Worm (Caenorhabditis elegans) whole organism, L4 larva: Measurements from ENCODE around the gene afmd-1.

Experiments
- F49E8.2 ChIP-seq: sonication (generic microtip); optimal IDR thresholded peaks from 2 replicates; lab custom pipeline; 2016; ENCODE audit warnings: missing compliant biosample characterization, mild to moderate bottlenecking, missing genetic modification characterization, borderline replicate concordance
- ceh-28 ChIP-seq: fragments of 150-350 bp; optimal IDR thresholded peaks from 2 replicates; lab custom pipeline; 2014; ENCODE audit warnings: missing biosample characterization, missing genetic modification reagents, missing genetic modification characterization
- ceh-62 ChIP-seq: sonication (generic microtip); optimal IDR thresholded peaks from 2 replicates; lab custom pipeline; 2017; ENCODE audit warnings: missing biosample characterization, missing genetic modification characterization
- daf-16 ChIP-seq, 3 experiments: sonication (generic microtip); optimal IDR thresholded peaks; 2 replicates each; lab custom pipeline; 2016 to 2017; ENCODE audit warnings: missing genetic modification characterization in 3 of 3, missing genetic modification reagents in 3 of 3, mild to moderate bottlenecking in 2 of 3, missing compliant biosample characterization in 2 of 3, missing biosample characterization in 1 of 3, moderate library complexity in 1 of 3
- dpl-1 ChIP-seq: fragments of 150-350 bp; optimal IDR thresholded peaks from 2 replicates; lab custom pipeline; 2014; ENCODE audit warnings: missing biosample characterization, missing genetic modification reagents, missing genetic modification characterization
- lin-1 ChIP-seq: fragments of 200-800 bp; sonication (Bioruptor generic); IDR thresholded peaks from 2 replicates; pipeline ENCODE4 v1.3.6; 2022; ENCODE audit warnings: missing genetic modification reagents, missing genetic modification characterization, missing compliant biosample characterization
- lin-15B ChIP-seq: fragments of 150-350 bp; sonication (generic microtip); optimal IDR thresholded peaks from 3 replicates; lab custom pipeline; 2014; ENCODE audit warnings: missing biosample characterization, missing genetic modification characterization
- lin-39 ChIP-seq: fragments of 150-350 bp; optimal IDR thresholded peaks from 2 replicates; lab custom pipeline; 2014; ENCODE audit warnings: missing biosample characterization, missing genetic modification reagents, missing genetic modification characterization
- nhr-42 ChIP-seq: fragments of 200-800 bp; sonication (Bioruptor generic); IDR thresholded peaks from 2 replicates; pipeline ENCODE4 v1.3.6; 2022; ENCODE audit warnings: missing genetic modification characterization, missing compliant biosample characterization
- nhr-48 ChIP-seq: sonication (generic microtip); optimal IDR thresholded peaks from 2 replicates; lab custom pipeline; 2016; ENCODE audit warnings: mild to moderate bottlenecking, missing genetic modification characterization, missing compliant biosample characterization
- snpc-4 ChIP-seq: fragments of 150-350 bp; optimal IDR thresholded peaks from 2 replicates; lab custom pipeline; 2014; ENCODE audit warnings: missing biosample characterization, missing genetic modification characterization
- unc-130 ChIP-seq: sonication (generic microtip); optimal IDR thresholded peaks from 2 replicates; lab custom pipeline; 2016; ENCODE audit warnings: missing genetic modification reagents, missing genetic modification characterization, missing compliant biosample characterization
- vab-7 ChIP-seq: fragments of 200-800 bp; sonication (Bioruptor generic); IDR thresholded peaks from 2 replicates; pipeline ENCODE4 v1.3.6; 2022; ENCODE audit warnings: missing genetic modification reagents, missing genetic modification characterization, missing compliant biosample characterization

DNA sequence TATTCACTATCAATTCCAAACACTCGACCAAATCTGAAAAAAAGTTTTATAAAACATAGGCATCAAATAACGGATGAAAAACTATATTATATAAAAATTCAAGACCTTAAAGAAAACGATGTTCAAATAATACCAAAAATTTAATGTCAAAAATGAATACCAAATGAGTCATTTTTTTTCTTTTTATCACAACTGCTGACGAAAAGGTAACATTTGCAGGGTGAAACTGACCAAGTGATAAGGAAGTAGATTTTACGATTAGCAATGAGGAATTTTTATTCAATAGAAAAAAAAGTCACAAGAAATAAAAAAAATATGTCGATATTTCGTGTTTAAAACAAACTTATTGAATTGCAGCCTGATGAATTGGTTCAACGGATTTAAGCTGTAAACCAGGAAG lies 41.8 kb downstream of the afmd-1 start, which contains the start of gene C06E4.8:
- TF ChIP-seq dpl-1 (no peak), lin-15B (no peak), nhr-42 (GFP tag; lab: Robert Waterston, UW) (no peak), unc-130 (GFP tag; lab: Kevin White, UChicago) (no peak), lin-39 (tag; lab: Kevin White, UChicago) (no peak), ceh-62 (tag; lab: Kevin White, UChicago) (no peak), ceh-28 (tag; lab: Kevin White, UChicago) (no peak), vab-7 (no peak), F49E8.2 (tag; lab: Kevin White, UChicago) (no peak), daf-16 (GFP tag; optimal IDR thresholded peaks at IDR 0.05; lab: Kevin White, UChicago) (no peak), daf-16 (tag; optimal IDR thresholded peaks at IDR 0.05; lab: Kevin White, UChicago) (no peak), snpc-4 (no peak), nhr-48 (no peak), lin-1 (no peak)
